Worm (Caenorhabditis elegans): ENCODE data around the gene ZK1290.11.

- TF ChIP-seq dao-5 (tag; optimal IDR thresholded peaks at IDR 0.05), result no peak
- no peak for TF ChIP-seq W03F9.2 (tag; optimal IDR thresholded peaks at IDR 0.05)
- TF ChIP-seq him-1 (tag; optimal IDR thresholded peaks at IDR 0.05), result no peak
Measured at ce11 chrII:7523281-7523680, 38.1 kb downstream of the ZK1290.11 start, which contains the start of gene ZK1290.15.
